Fruit fly (Drosophila melanogaster): Measurements from ENCODE around the gene CG1578.

Gene CG1578

dm6 chrX:11806867-11807747 lies 9.2 kb downstream of the CG1578 start, which contains the start of gene Hsc70-3 (continued):
- TF ChIP-seq fd64A (GFP tag; optimal IDR thresholded peaks at IDR 0.05): peak; percentile 82
- TF ChIP-seq Pdp1 (GFP tag; optimal IDR thresholded peaks at IDR 0.05): peak in 1 of 2 experiments; percentile 36
- peak; percentile 35 for TF ChIP-seq bbx (GFP tag; IDR thresholded peaks at IDR 0.05; ENCODE audit: partially characterized antibody)
- peak; percentile 53; the same call in 2 of the 3 replicates for TF ChIP-seq vnd (GFP tag; IDR thresholded peaks at IDR 0.05; ENCODE audit: partially characterized antibody)
- TF ChIP-seq CG8924 (tag; optimal IDR thresholded peaks at IDR 0.05): peak; percentile 55
- TF ChIP-seq CG7556 (GFP tag; optimal IDR thresholded peaks at IDR 0.05): peak; percentile 30
- peak; percentile 41 for TF ChIP-seq gcm (GFP tag; optimal IDR thresholded peaks at IDR 0.05)
- TF ChIP-seq br (optimal IDR thresholded peaks at IDR 0.05): no peak
- peak; percentile 48; the same call in 1 of the 3 replicates for TF ChIP-seq CG7963 (GFP tag; IDR thresholded peaks at IDR 0.05; ENCODE audit: partially characterized antibody)
- TF ChIP-seq NFAT (GFP tag; IDR thresholded peaks at IDR 0.05): no peak
- TF ChIP-seq dysf (GFP tag; IDR thresholded peaks at IDR 0.05): no peak
- peak; percentile 27 for TF ChIP-seq pzg (GFP tag; optimal IDR thresholded peaks at IDR 0.05)
- no peak for TF ChIP-seq dpn (GFP tag; optimal IDR thresholded peaks at IDR 0.05)
- no peak for TF ChIP-seq zfh2 (GFP tag; optimal IDR thresholded peaks at IDR 0.05)
- peak; percentile 14 for TF ChIP-seq btn (GFP tag; optimal IDR thresholded peaks at IDR 0.05)
- TF ChIP-seq shn (GFP tag; optimal IDR thresholded peaks at IDR 0.05): no peak
- TF ChIP-seq CG17361 (GFP tag; IDR thresholded peaks at IDR 0.05): peak; percentile 61
- TF ChIP-seq CG1832 (GFP tag; optimal IDR thresholded peaks at IDR 0.05): no peak
- TF ChIP-seq CG18476 (GFP tag; optimal IDR thresholded peaks at IDR 0.05): no peak
- TF ChIP-seq Jarid2 (GFP tag; optimal IDR thresholded peaks at IDR 0.05): peak; percentile 57
- TF ChIP-seq zfh1 (GFP tag; IDR thresholded peaks at IDR 0.05): peak; percentile 37; the same call in 1 of the 3 replicates
- no peak for TF ChIP-seq bcd (GFP tag; optimal IDR thresholded peaks at IDR 0.05)
- peak; percentile 9 for TF ChIP-seq Hand (GFP tag; optimal IDR thresholded peaks at IDR 0.05)
- peak; percentile 25; the same call in 1 of the 2 replicates for TF ChIP-seq CG31441 (GFP tag; IDR thresholded peaks at IDR 0.05)
- TF ChIP-seq bigmax (GFP tag; optimal IDR thresholded peaks at IDR 0.05): no peak
- 0 out of 2 replicates have a peak, but pooled peaks have one; percentile 13 for TF ChIP-seq CG32532 (GFP tag; IDR thresholded peaks at IDR 0.05)
- peak; percentile 37 for TF ChIP-seq YL-1 (GFP tag; optimal IDR thresholded peaks at IDR 0.05)
- no peak for TF ChIP-seq gfzf (GFP tag; optimal IDR thresholded peaks at IDR 0.05)
- TF ChIP-seq TFAM (GFP tag; optimal IDR thresholded peaks at IDR 0.05): no peak
- peak; percentile 85 for TF ChIP-seq Scr (GFP tag; IDR thresholded peaks at IDR 0.05; ENCODE audit: partially characterized antibody)
- 0 out of 4 replicates have a peak, but pooled peaks have one; percentile 74 for TF ChIP-seq chinmo (GFP tag; IDR thresholded peaks at IDR 0.05; ENCODE audit: partially characterized antibody)
- TF ChIP-seq Dll (GFP tag; IDR thresholded peaks at IDR 0.05; ENCODE audit: partially characterized antibody): peak; percentile 89
- no peak for TF ChIP-seq HLH54F (GFP tag; optimal IDR thresholded peaks at IDR 0.05)
- peak; percentile 68 for TF ChIP-seq CG7745 (tag; optimal IDR thresholded peaks at IDR 0.05)
- peak; percentile 67 for TF ChIP-seq kay (GFP tag; optimal IDR thresholded peaks at IDR 0.05)
- TF ChIP-seq Eip74EF (GFP tag; optimal IDR thresholded peaks at IDR 0.05): peak in 1 of 2 experiments; percentile 32
- TF ChIP-seq CG10543 (GFP tag; optimal IDR thresholded peaks at IDR 0.05): peak; percentile 75
- TF ChIP-seq CG12071 (GFP tag; optimal IDR thresholded peaks at IDR 0.05): peak; percentile 49
- no peak for TF ChIP-seq D (optimal IDR thresholded peaks at IDR 0.05)
- peak; percentile 1 for TF ChIP-seq D (GFP tag; optimal IDR thresholded peaks at IDR 0.05)
- TF ChIP-seq CG11560 (tag; IDR thresholded peaks at IDR 0.05): peak; percentile 98
- no peak for TF ChIP-seq CG7271 (tag; optimal IDR thresholded peaks at IDR 0.05)
- TF ChIP-seq CG4854 (GFP tag; optimal IDR thresholded peaks at IDR 0.05): no peak
- no peak for TF ChIP-seq CG31224 (GFP tag; IDR thresholded peaks at IDR 0.05)
- TF ChIP-seq sens (GFP tag): peak; percentile 83
- peak; percentile 27; the same call in 1 of the 2 replicates for TF ChIP-seq vvl (GFP tag; IDR thresholded peaks at IDR 0.05)
- TF ChIP-seq CG16815 (GFP tag; optimal IDR thresholded peaks at IDR 0.05): no peak
- peak; percentile 61 for TF ChIP-seq CG1529 (GFP tag; optimal IDR thresholded peaks at IDR 0.05)

All from whole organism, embryonic.